Worm (Caenorhabditis elegans) whole organism, young adult: Measurements from ENCODE around the gene cdk-11.2.

Experiments used
- F57A8.1 ChIP-seq: fragments of 200-800 bp; sonication (Bioruptor generic); optimal IDR thresholded peaks from 2 replicates; lab custom pipeline; 2018; ENCODE audit warnings: mild to moderate bottlenecking, missing genetic modification characterization, moderate library complexity, missing compliant biosample characterization
- T26A5.8 ChIP-seq: sonication (generic microtip); optimal IDR thresholded peaks from 2 replicates; lab custom pipeline; 2016; ENCODE audit warnings: missing genetic modification characterization, missing compliant biosample characterization
- Y56A3A.18 ChIP-seq: fragments of 200-800 bp; sonication (Bioruptor generic); IDR thresholded peaks from 2 replicates; pipeline ENCODE4 v1.3.6; 2022; ENCODE audit warnings: missing genetic modification reagents, missing genetic modification characterization, missing compliant biosample characterization
- Y95B8A.8 ChIP-seq: fragments of 200-800 bp; sonication (Bioruptor generic); IDR thresholded peaks from 2 replicates; pipeline ENCODE4 v1.3.6; 2022; ENCODE audit warnings: missing genetic modification reagents, missing genetic modification characterization, missing compliant biosample characterization
- atf-7 ChIP-seq: sonication (generic microtip); optimal IDR thresholded peaks from 2 replicates; lab custom pipeline; 2017; ENCODE audit warnings: mild to moderate bottlenecking, missing genetic modification characterization, missing compliant biosample characterization
- bed-1 ChIP-seq: fragments of 200-800 bp; sonication (Bioruptor generic); IDR thresholded peaks from 2 replicates; pipeline ENCODE4 v1.3.6; 2022; ENCODE audit warnings: missing genetic modification reagents, missing genetic modification characterization, missing compliant biosample characterization
- bed-2 ChIP-seq: fragments of 200-800 bp; sonication (Bioruptor generic); IDR thresholded peaks from 2 replicates; pipeline ENCODE4 v1.3.6; 2022; ENCODE audit warnings: missing genetic modification reagents, missing genetic modification characterization, missing compliant biosample characterization
- cebp-1 ChIP-seq, 2 experiments: fragments of 200-800 bp in 1 of 2; sonication (Bioruptor generic) in 1 of 2; sonication (generic microtip) in 1 of 2; IDR thresholded peaks in 1 of 2; optimal IDR thresholded peaks in 1 of 2; 2 replicates each; pipeline versions ENCODE4 v1.3.6 to Lab custom; 2017 to 2022; ENCODE audit warnings: missing compliant biosample characterization in 2 of 2, missing genetic modification characterization in 2 of 2, mild to moderate bottlenecking in 1 of 2, missing genetic modification reagents in 1 of 2, moderate library complexity in 1 of 2
- ceh-40 ChIP-seq: fragments of 200-800 bp; sonication (Bioruptor generic); IDR thresholded peaks from 2 replicates; pipeline ENCODE4 v1.3.6; 2022; ENCODE audit warnings: missing genetic modification characterization, missing compliant biosample characterization
- ceh-91 ChIP-seq: fragments of 200-800 bp; sonication (Bioruptor generic); IDR thresholded peaks from 2 replicates; pipeline ENCODE4 v1.3.6; 2022; ENCODE audit warnings: missing genetic modification reagents, missing genetic modification characterization, missing compliant biosample characterization
- dox-1 ChIP-seq: fragments of 200-800 bp; sonication (Bioruptor generic); IDR thresholded peaks from 2 replicates; pipeline ENCODE4 v1.3.6; 2022; ENCODE audit warnings: missing genetic modification reagents, missing genetic modification characterization, missing compliant biosample characterization
- efl-1 ChIP-seq: fragments of 150-350 bp; optimal IDR thresholded peaks from 2 replicates; lab custom pipeline; 2014; ENCODE audit warnings: missing biosample characterization, missing genetic modification reagents, missing genetic modification characterization
- ekl-4 ChIP-seq: fragments of 200-800 bp; sonication (Bioruptor generic); IDR thresholded peaks from 2 replicates; pipeline ENCODE4 v1.3.6; 2022; ENCODE audit warnings: missing genetic modification reagents, missing genetic modification characterization, missing compliant biosample characterization
- fkh-3 ChIP-seq: sonication (generic microtip); optimal IDR thresholded peaks from 2 replicates; lab custom pipeline; 2016; ENCODE audit warnings: mild to moderate bottlenecking, missing genetic modification characterization, missing compliant biosample characterization
- gei-17 ChIP-seq: fragments of 200-800 bp; sonication (Bioruptor generic); optimal IDR thresholded peaks from 2 replicates; lab custom pipeline; 2018; ENCODE audit warnings: mild to moderate bottlenecking, missing genetic modification characterization, missing compliant biosample characterization
- him-1 ChIP-seq: sonication (generic microtip); optimal IDR thresholded peaks from 2 replicates; lab custom pipeline; 2016; ENCODE audit warnings: missing genotype, missing genetic modification reagents, missing genetic modification characterization, missing compliant biosample characterization
- let-526 ChIP-seq: fragments of 200-800 bp; sonication (Bioruptor generic); IDR thresholded peaks from 2 replicates; pipeline ENCODE4 v1.3.6; 2022; ENCODE audit warnings: missing genetic modification reagents, missing genetic modification characterization, missing compliant biosample characterization
- lin-26 ChIP-seq: fragments of 200-800 bp; sonication (Bioruptor generic); IDR thresholded peaks from 2 replicates; pipeline ENCODE4 v1.3.6; 2022; ENCODE audit warnings: missing genetic modification reagents, missing genetic modification characterization, missing compliant biosample characterization
- lin-40 ChIP-seq: sonication (generic microtip); optimal IDR thresholded peaks from 2 replicates; lab custom pipeline; 2016; ENCODE audit warnings: missing genetic modification characterization, mild to moderate bottlenecking, missing compliant biosample characterization, missing genotype, missing genetic modification reagents
- lsy-27 ChIP-seq: sonication (generic microtip); optimal IDR thresholded peaks from 2 replicates; lab custom pipeline; 2017; ENCODE audit warnings: missing genetic modification characterization, mild to moderate bottlenecking, missing compliant biosample characterization, antibody characterized with exemption, missing genotype, borderline replicate concordance; ENCODE audit not compliant: insufficient read depth
- mcd-1 ChIP-seq: fragments of 200-800 bp; sonication (Bioruptor generic); IDR thresholded peaks from 2 replicates; pipeline ENCODE4 v1.3.6; 2022; ENCODE audit warnings: missing genetic modification reagents, missing genetic modification characterization, missing compliant biosample characterization
- nfyb-1 ChIP-seq: fragments of 200-800 bp; sonication (Bioruptor generic); IDR thresholded peaks from 2 replicates; pipeline ENCODE4 v1.3.6; 2022; ENCODE audit warnings: missing genetic modification reagents, missing genetic modification characterization, missing compliant biosample characterization
- nhr-179 ChIP-seq: sonication (generic microtip); optimal IDR thresholded peaks from 2 replicates; lab custom pipeline; 2016; ENCODE audit warnings: mild to moderate bottlenecking, missing genetic modification characterization, missing compliant biosample characterization
- nhr-80 ChIP-seq: sonication (generic microtip); optimal IDR thresholded peaks from 2 replicates; lab custom pipeline; 2016; ENCODE audit warnings: missing genetic modification characterization, missing compliant biosample characterization
- nhr-90 ChIP-seq: sonication (generic microtip); optimal IDR thresholded peaks from 2 replicates; lab custom pipeline; 2016; ENCODE audit warnings: missing genotype, mild to moderate bottlenecking, missing genetic modification characterization, missing compliant biosample characterization
- repo-1 ChIP-seq: sonication (generic microtip); optimal IDR thresholded peaks from 2 replicates; lab custom pipeline; 2017; ENCODE audit warnings: mild to moderate bottlenecking, missing genetic modification characterization, missing compliant biosample characterization
- rpc-1 ChIP-seq, 2 experiments: fragments of 150-350 bp in 1 of 2; sonication (generic microtip) in 1 of 2; optimal IDR thresholded peaks; 2 replicates each; lab custom pipeline; 2014 to 2018; ENCODE audit warnings: missing biosample characterization in 1 of 2, missing genetic modification characterization in 1 of 2, missing genetic modification reagents in 1 of 2, missing genotype in 1 of 2
- snpc-4 ChIP-seq, 5 experiments: fragments of 150-350 bp in 1 of 5; sonication (generic microtip) in 4 of 5; optimal IDR thresholded peaks; 2 replicates each; lab custom pipeline; 2014 to 2018; ENCODE audit warnings: missing genetic modification characterization in 5 of 5, missing biosample characterization in 3 of 5, antibody characterized with exemption in 2 of 5, mild to moderate bottlenecking in 2 of 5, missing compliant biosample characterization in 2 of 5, missing genotype in 2 of 5, moderate library complexity in 2 of 5, missing genetic modification reagents in 1 of 5
- tbx-9 ChIP-seq: sonication (generic microtip); optimal IDR thresholded peaks from 2 replicates; lab custom pipeline; 2016; ENCODE audit warnings: borderline replicate concordance, missing genetic modification characterization, inconsistent platforms, missing compliant biosample characterization
- unc-62 ChIP-seq: fragments of 150-350 bp; optimal IDR thresholded peaks from 2 replicates; lab custom pipeline; 2014; ENCODE audit warnings: missing biosample characterization, missing genetic modification reagents, missing genetic modification characterization
- ztf-26 ChIP-seq: sonication (generic microtip); optimal IDR thresholded peaks from 2 replicates; lab custom pipeline; 2017; ENCODE audit warnings: missing genetic modification characterization, missing compliant biosample characterization

The cdk-11.2 gene

ce11 chrX:10392792-10393191 lies 26.8 kb downstream of the cdk-11.2 start (continued):
- TF ChIP-seq Y56A3A.18 (GFP tag; lab: Robert Waterston, UW) (no peak), F57A8.1 (GFP tag; lab: Kevin White, UChicago) (no peak), lin-26 (GFP tag; lab: Robert Waterston, UW) (no peak), let-526 (GFP tag; lab: Robert Waterston, UW) (no peak), efl-1 (GFP tag; lab: Kevin White, UChicago) (no peak)

- TF ChIP-seq ztf-26, result peak; percentile 33
- TF ChIP-seq snpc-4 (GFP tag; optimal IDR thresholded peaks at IDR 0.05; lab: Kevin White, UChicago), result no peak
- TF ChIP-seq snpc-4 (tag; optimal IDR thresholded peaks at IDR 0.05; lab: Kevin White, UChicago), result peak in 1 of 4 experiments; percentile 7
- TF ChIP-seq ceh-40 (GFP tag; lab: Robert Waterston, UW), result no peak
- TF ChIP-seq cebp-1 (GFP tag; IDR thresholded peaks at IDR 0.05; lab: Robert Waterston, UW), result no peak
- TF ChIP-seq cebp-1 (tag; optimal IDR thresholded peaks at IDR 0.05; lab: Kevin White, UChicago), result peak; percentile 51
- peak; percentile 48 for TF ChIP-seq lin-40 (tag; lab: Kevin White, UChicago)
- TF ChIP-seq mcd-1 (GFP tag; lab: Robert Waterston, UW), result peak; percentile 91
- TF ChIP-seq nhr-80 (tag; lab: Kevin White, UChicago), result peak; percentile 28
- no peak for TF ChIP-seq dox-1
- no peak for TF ChIP-seq nhr-90
- TF ChIP-seq Y95B8A.8 (GFP tag; lab: Robert Waterston, UW), result no peak
- no peak for TF ChIP-seq tbx-9 (tag; lab: Kevin White, UChicago)
- TF ChIP-seq bed-1 (GFP tag; lab: Robert Waterston, UW), result no peak
Observed at ce11 chrX:10391174-10391573, 28.4 kb downstream of the cdk-11.2 start.

- TF ChIP-seq efl-1 (GFP tag; lab: Kevin White, UChicago) (no peak), atf-7 (tag; lab: Kevin White, UChicago) (no peak), fkh-3 (tag; lab: Kevin White, UChicago) (no peak), gei-17 (GFP tag; lab: Kevin White, UChicago) (no peak), rpc-1 (optimal IDR thresholded peaks at IDR 0.05; lab: Kevin White, UChicago) (no peak), rpc-1 (tag; optimal IDR thresholded peaks at IDR 0.05; lab: Kevin White, UChicago) (no peak), T26A5.8 (no peak), mcd-1 (GFP tag; lab: Robert Waterston, UW) (no peak), nfyb-1 (GFP tag; lab: Robert Waterston, UW) (no peak), him-1 (tag; lab: Kevin White, UChicago) (no peak)
- TF ChIP-seq, all 124 proteins: peak for 0
Observed at ce11 chrX:10386408-10386807, 33.2 kb downstream of the cdk-11.2 start, which contains the start of gene dyf-6. dyf-6 (minus strand) TSS chrX:10386508.

ce11 chrX:10386001-10386400 lies 33.6 kb downstream of the cdk-11.2 start:
- TF ChIP-seq cebp-1 (GFP tag; IDR thresholded peaks at IDR 0.05; lab: Robert Waterston, UW) (no peak; the same call in 1 of the 2 replicates), cebp-1 (tag; optimal IDR thresholded peaks at IDR 0.05; lab: Kevin White, UChicago) (peak; percentile 86), lsy-27 (no peak), bed-2 (no peak), ceh-91 (GFP tag; lab: Robert Waterston, UW) (no peak)

- TF ChIP-seq repo-1 (tag; lab: Kevin White, UChicago) (no peak), nhr-179 (no peak), ekl-4 (GFP tag; lab: Robert Waterston, UW) (no peak), nhr-80 (tag; lab: Kevin White, UChicago) (peak; percentile 65), unc-62 (GFP tag; lab: Kevin White, UChicago) (no peak)
Observed at ce11 chrX:10379678-10380077, 39.9 kb downstream of the cdk-11.2 start, which contains the start of gene rme-4. rme-4 (minus strand) TSS chrX:10379845.
